Worm (Caenorhabditis elegans) whole organism, L1 larva: ENCODE data around the gene pqn-25.

ENCODE experiments used
- fkh-10 ChIP-seq: sonication (generic microtip); optimal IDR thresholded peaks from 2 replicates; lab custom pipeline; 2017; ENCODE audit warnings: missing biosample characterization, missing genetic modification reagents, missing genetic modification characterization
- grh-1 ChIP-seq: fragments of 200-800 bp; sonication (Bioruptor generic); IDR thresholded peaks from 2 replicates; pipeline ENCODE4 v1.3.6; 2022; ENCODE audit warnings: missing genetic modification reagents, missing genetic modification characterization, missing compliant biosample characterization
- pag-3 ChIP-seq: sonication (generic microtip); optimal IDR thresholded peaks from 2 replicates; lab custom pipeline; 2017; ENCODE audit warnings: missing genetic modification characterization, mild to moderate bottlenecking, missing compliant biosample characterization, antibody characterized with exemption, borderline replicate concordance; ENCODE audit not compliant: insufficient read depth
- pqm-1 ChIP-seq: sonication (generic microtip); optimal IDR thresholded peaks from 3 replicates; lab custom pipeline; 2017; ENCODE audit warnings: missing biosample characterization, missing genetic modification characterization
- vab-15 ChIP-seq: sonication (generic microtip); optimal IDR thresholded peaks from 2 replicates; lab custom pipeline; 2017; ENCODE audit warnings: missing genotype, mild to moderate bottlenecking, missing genetic modification characterization, missing compliant biosample characterization

ce11 chrIII:5464850-5465249, 47.6 kb downstream of the pqn-25 start:
- TF ChIP-seq pqm-1 (no peak), fkh-10 (GFP tag; lab: Kevin White, UChicago) (no peak), grh-1 (GFP tag; lab: Robert Waterston, UW) (no peak), pag-3 (tag; lab: Kevin White, UChicago) (no peak), vab-15 (no peak)
